Worm (Caenorhabditis elegans) whole organism, early embryonic: ENCODE data around the gene math-5.

Experiments
- B0310.2 ChIP-seq: sonication (generic microtip); optimal IDR thresholded peaks from 2 replicates; lab custom pipeline; 2016; ENCODE audit warnings: mild to moderate bottlenecking, missing genetic modification characterization, missing compliant biosample characterization
- F13C5.2 ChIP-seq: sonication (generic microtip); optimal IDR thresholded peaks from 2 replicates; lab custom pipeline; 2017; ENCODE audit warnings: mild to moderate bottlenecking, missing genetic modification characterization, inconsistent platforms, missing compliant biosample characterization
- aly-1 ChIP-seq: sonication (generic microtip); optimal IDR thresholded peaks from 2 replicates; lab custom pipeline; 2016; ENCODE audit warnings: missing genetic modification characterization, missing compliant biosample characterization
- ama-1 ChIP-seq: fragments of 150-350 bp; optimal IDR thresholded peaks from 2 replicates; lab custom pipeline; 2014
- ceh-13 ChIP-seq: fragments of 200-800 bp; sonication (Bioruptor generic); optimal IDR thresholded peaks from 2 replicates; lab custom pipeline; 2018; ENCODE audit warnings: mild to moderate bottlenecking, missing genetic modification characterization, missing compliant biosample characterization
- ceh-36 ChIP-seq: sonication (generic microtip); optimal IDR thresholded peaks from 2 replicates; lab custom pipeline; 2016; ENCODE audit warnings: missing genetic modification characterization, inconsistent platforms, missing compliant biosample characterization
- ets-7 ChIP-seq: sonication (generic microtip); optimal IDR thresholded peaks from 2 replicates; lab custom pipeline; 2016; ENCODE audit warnings: missing genotype, missing genetic modification characterization, missing compliant biosample characterization
- flt-1 ChIP-seq: fragments of 200-800 bp; sonication (Bioruptor generic); IDR thresholded peaks from 2 replicates; pipeline ENCODE4 v1.3.6; 2022; ENCODE audit warnings: missing genetic modification characterization, missing compliant biosample characterization
- hmbx-1 ChIP-seq: sonication (generic microtip); optimal IDR thresholded peaks from 2 replicates; lab custom pipeline; 2016; ENCODE audit warnings: mild to moderate bottlenecking, missing genetic modification characterization, missing compliant biosample characterization
- hmg-4 ChIP-seq: fragments of 200-800 bp; sonication (Bioruptor generic); optimal IDR thresholded peaks from 2 replicates; lab custom pipeline; 2018; ENCODE audit warnings: mild to moderate bottlenecking, missing genetic modification characterization, missing compliant biosample characterization
- hnd-1 ChIP-seq: sonication (generic microtip); optimal IDR thresholded peaks from 2 replicates; lab custom pipeline; 2016; ENCODE audit warnings: missing genetic modification characterization, missing compliant biosample characterization
- pes-1 ChIP-seq: fragments of 200-800 bp; sonication (Bioruptor generic); IDR thresholded peaks from 2 replicates; pipeline ENCODE4 v1.3.6; 2022; ENCODE audit warnings: missing genetic modification reagents, missing genetic modification characterization, missing compliant biosample characterization
- scrt-1 ChIP-seq: fragments of 200-800 bp; sonication (Bioruptor generic); IDR thresholded peaks from 2 replicates; pipeline ENCODE4 v1.3.6; 2022; ENCODE audit warnings: missing genetic modification characterization, missing compliant biosample characterization
- sea-1 ChIP-seq: fragments of 200-800 bp; sonication (Bioruptor generic); conservative IDR thresholded peaks from 2 replicates; pipeline ENCODE4 v1.3.6; 2022; ENCODE audit warnings: missing genetic modification characterization, missing compliant biosample characterization
- tbx-11 ChIP-seq: fragments of 200-800 bp; sonication (Bioruptor generic); IDR thresholded peaks from 2 replicates; pipeline ENCODE4 v1.3.6; 2022; ENCODE audit warnings: missing genetic modification characterization, missing compliant biosample characterization
- tbx-37 ChIP-seq: fragments of 200-800 bp; sonication (Bioruptor generic); conservative IDR thresholded peaks from 2 replicates; pipeline ENCODE4 v1.3.6; 2022; ENCODE audit warnings: missing genetic modification reagents, missing genetic modification characterization, missing compliant biosample characterization
- tra-4 ChIP-seq: sonication (generic microtip); optimal IDR thresholded peaks from 2 replicates; lab custom pipeline; 2017; ENCODE audit warnings: missing genetic modification characterization, missing compliant biosample characterization

Gene math-5

DNA sequence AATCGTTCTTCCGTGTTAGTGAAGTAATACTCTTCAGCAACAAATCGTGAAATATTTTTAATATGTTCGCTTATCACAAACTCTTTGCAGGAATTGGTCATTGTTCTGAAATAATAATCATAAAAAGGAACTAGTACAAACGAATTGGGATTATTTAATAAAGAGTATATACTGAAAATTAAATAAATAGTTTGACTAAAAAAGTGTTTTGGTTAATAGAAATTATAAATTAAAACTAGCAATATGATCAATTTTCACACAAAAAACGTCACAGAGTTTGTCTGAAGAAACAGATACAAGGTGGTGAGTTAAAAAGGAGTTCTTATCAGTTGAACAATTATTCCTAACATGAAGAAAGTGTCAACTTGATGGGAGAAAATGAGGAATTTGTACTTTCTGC is at the start of gene math-5:
TSS of gene math-5 (minus strand) at position 101 of the 400 bp plus-strand sequence.
- TF ChIP-seq tra-4 (tag; lab: Kevin White, UChicago): no peak
- no peak for TF ChIP-seq flt-1 (GFP tag; lab: Robert Waterston, UW)
- no peak for TF ChIP-seq scrt-1 (GFP tag; lab: Robert Waterston, UW)
- no peak for TF ChIP-seq hnd-1 (tag; lab: Kevin White, UChicago)
- no peak for TF ChIP-seq ceh-13 (GFP tag; lab: Kevin White, UChicago)
- TF ChIP-seq ets-7 (tag; lab: Kevin White, UChicago): no peak
- TF ChIP-seq tbx-37 (GFP tag; lab: Robert Waterston, UW): no peak
- TF ChIP-seq hmg-4 (GFP tag; lab: Kevin White, UChicago): no peak
- TF ChIP-seq ama-1 (lab: Kevin White, UChicago): no peak
- no peak for TF ChIP-seq ceh-36
- TF ChIP-seq B0310.2: no peak
- TF ChIP-seq sea-1 (GFP tag; lab: Robert Waterston, UW): no peak
- no peak for TF ChIP-seq pes-1 (GFP tag; lab: Robert Waterston, UW)

DNA sequence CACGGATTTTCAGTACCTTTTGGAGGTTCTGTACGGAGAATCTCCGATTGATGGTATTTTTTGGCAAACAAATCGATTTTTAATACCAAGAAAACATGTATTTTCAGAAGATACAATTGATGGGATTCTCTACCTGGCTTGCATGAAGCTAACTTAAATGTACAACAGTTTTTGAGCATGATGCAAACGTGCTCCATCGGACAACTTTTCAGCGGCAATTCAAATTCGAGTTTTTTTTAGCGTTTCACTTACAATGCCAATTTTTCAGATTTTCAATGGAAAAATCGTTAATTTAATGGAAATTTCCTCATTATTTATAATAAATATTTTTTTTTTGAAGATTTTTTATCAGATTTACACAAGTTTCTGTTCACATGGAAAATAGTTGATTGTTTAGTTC is 46.0 kb upstream of the math-5 start:
- TF ChIP-seq ceh-13 (GFP tag; lab: Kevin White, UChicago): no peak
- TF ChIP-seq sea-1 (GFP tag; lab: Robert Waterston, UW): no peak
- no peak for TF ChIP-seq ets-7 (tag; lab: Kevin White, UChicago)
- no peak for TF ChIP-seq hmbx-1 (tag; lab: Kevin White, UChicago)
- no peak for TF ChIP-seq scrt-1 (GFP tag; lab: Robert Waterston, UW)
- TF ChIP-seq hnd-1 (tag; lab: Kevin White, UChicago): no peak
- no peak for TF ChIP-seq tbx-11 (GFP tag; lab: Robert Waterston, UW)
- no peak for TF ChIP-seq ama-1 (lab: Kevin White, UChicago)
- TF ChIP-seq tbx-37 (GFP tag; lab: Robert Waterston, UW): no peak
- TF ChIP-seq F13C5.2 (tag; lab: Kevin White, UChicago): no peak
- TF ChIP-seq tra-4 (tag; lab: Kevin White, UChicago): no peak
- no peak for TF ChIP-seq flt-1 (GFP tag; lab: Robert Waterston, UW)

DNA sequence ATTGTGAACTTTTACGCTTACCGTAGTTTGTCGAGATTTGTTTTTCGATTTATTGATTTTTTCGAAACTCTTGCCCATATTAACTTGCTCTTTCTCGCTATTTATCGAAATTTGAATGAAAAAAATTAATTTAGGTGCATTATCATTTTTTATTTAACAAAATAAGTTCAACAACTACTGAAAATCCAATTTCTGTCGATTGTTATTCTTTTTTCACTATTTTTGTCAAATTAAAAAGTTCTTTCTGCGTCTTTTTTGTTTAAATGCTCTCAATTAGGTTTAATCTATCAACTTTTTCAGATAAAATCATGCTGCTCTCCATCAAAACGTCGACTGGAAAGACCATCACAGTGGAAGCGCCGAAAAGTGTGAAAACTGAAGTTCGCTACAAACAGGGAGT is 43.6 kb upstream of the math-5 start, which contains the start of gene F52C6.2:
TSS of gene F52C6.2 (plus strand) at position 301 of the 400 bp plus-strand sequence.
- TF ChIP-seq ceh-36: no peak
- TF ChIP-seq tbx-11 (GFP tag; lab: Robert Waterston, UW): no peak
- TF ChIP-seq hnd-1 (tag; lab: Kevin White, UChicago): no peak
- no peak for TF ChIP-seq ets-7 (tag; lab: Kevin White, UChicago)
- TF ChIP-seq flt-1 (GFP tag; lab: Robert Waterston, UW): no peak
- no peak for TF ChIP-seq ama-1 (lab: Kevin White, UChicago)
- TF ChIP-seq aly-1 (tag; lab: Kevin White, UChicago): no peak
- TF ChIP-seq F13C5.2 (tag; lab: Kevin White, UChicago): no peak
- TF ChIP-seq scrt-1 (GFP tag; lab: Robert Waterston, UW): no peak

DNA sequence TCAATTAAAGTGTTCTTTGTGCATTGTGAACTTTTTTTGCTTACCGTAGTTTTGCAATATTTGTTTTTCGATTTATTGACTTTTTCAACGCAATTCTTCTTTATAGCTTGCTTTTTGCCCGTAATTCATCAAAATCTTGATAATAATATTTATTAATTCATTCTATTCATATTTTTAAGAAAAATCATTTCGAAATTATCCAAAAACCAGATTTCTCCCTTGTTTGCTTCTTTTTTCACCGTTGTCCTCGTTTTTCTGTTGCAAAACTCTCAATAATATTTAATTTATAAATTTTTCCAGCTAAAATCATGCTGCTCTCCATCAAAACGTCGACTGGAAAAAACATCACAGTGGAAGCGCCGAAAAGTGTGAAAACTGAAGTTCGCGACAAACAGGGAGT is 41.9 kb upstream of the math-5 start, which contains the start of gene F52C6.3:
TSS of gene F52C6.3 (plus strand) at position 301 of the 400 bp plus-strand sequence.
- TF ChIP-seq B0310.2: no peak
- TF ChIP-seq tra-4 (tag; lab: Kevin White, UChicago): no peak
- no peak for TF ChIP-seq scrt-1 (GFP tag; lab: Robert Waterston, UW)
- no peak for TF ChIP-seq hmbx-1 (tag; lab: Kevin White, UChicago)
- TF ChIP-seq hmg-4 (GFP tag; lab: Kevin White, UChicago): no peak
- no peak for TF ChIP-seq tbx-37 (GFP tag; lab: Robert Waterston, UW)
- TF ChIP-seq aly-1 (tag; lab: Kevin White, UChicago): no peak
- TF ChIP-seq sea-1 (GFP tag; lab: Robert Waterston, UW): no peak
- no peak for TF ChIP-seq tbx-11 (GFP tag; lab: Robert Waterston, UW)
- TF ChIP-seq hnd-1 (tag; lab: Kevin White, UChicago): no peak
- no peak for TF ChIP-seq F13C5.2 (tag; lab: Kevin White, UChicago)
- TF ChIP-seq ceh-36: no peak
- TF ChIP-seq pes-1 (GFP tag; lab: Robert Waterston, UW): no peak
- no peak for TF ChIP-seq ets-7 (tag; lab: Kevin White, UChicago)
- no peak for TF ChIP-seq ceh-13 (GFP tag; lab: Kevin White, UChicago)
- TF ChIP-seq flt-1 (GFP tag; lab: Robert Waterston, UW): no peak

DNA sequence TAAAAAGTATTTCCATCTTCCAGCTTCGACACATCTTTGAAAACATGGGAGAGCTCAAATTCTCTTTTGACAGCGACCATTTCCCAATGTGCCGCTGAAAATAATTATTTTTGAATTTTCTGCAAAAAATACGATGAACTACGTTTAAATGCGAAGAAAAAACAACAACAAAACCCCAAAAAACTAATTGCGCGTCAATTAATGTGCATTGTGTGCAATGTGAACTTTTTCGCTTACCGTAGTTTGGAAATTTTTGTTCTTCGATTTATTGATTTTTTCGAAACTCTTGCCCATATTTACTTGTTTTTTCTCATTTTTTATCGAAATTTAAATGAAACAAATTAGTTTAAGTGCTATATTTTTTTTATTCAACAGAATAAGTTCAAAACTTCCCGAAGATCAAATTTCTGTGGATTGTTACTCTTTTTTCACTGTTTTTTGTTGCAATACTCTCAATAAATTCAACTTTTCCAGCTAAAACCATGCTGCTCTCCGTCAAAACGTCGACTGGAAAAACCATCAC is 40.1 kb upstream of the math-5 start, which contains the start of the genes bath-2 and F52C6.4:
TSS of gene bath-2 (minus strand) at position 101 of the 523 bp plus-strand sequence.
TSS of gene F52C6.4 (plus strand) at position 473 of the 523 bp plus-strand sequence.
- no peak for TF ChIP-seq ceh-13 (GFP tag; lab: Kevin White, UChicago)
- no peak for TF ChIP-seq hnd-1 (tag; lab: Kevin White, UChicago)
- TF ChIP-seq ama-1 (lab: Kevin White, UChicago): no peak
- TF ChIP-seq F13C5.2 (tag; lab: Kevin White, UChicago): no peak
- no peak for TF ChIP-seq ets-7 (tag; lab: Kevin White, UChicago)
- no peak for TF ChIP-seq hmg-4 (GFP tag; lab: Kevin White, UChicago)
- no peak for TF ChIP-seq tbx-37 (GFP tag; lab: Robert Waterston, UW)
- no peak for TF ChIP-seq tbx-11 (GFP tag; lab: Robert Waterston, UW)
- no peak for TF ChIP-seq ceh-36
- TF ChIP-seq scrt-1 (GFP tag; lab: Robert Waterston, UW): no peak
- TF ChIP-seq hmbx-1 (tag; lab: Kevin White, UChicago): no peak
- TF ChIP-seq tra-4 (tag; lab: Kevin White, UChicago): no peak

DNA sequence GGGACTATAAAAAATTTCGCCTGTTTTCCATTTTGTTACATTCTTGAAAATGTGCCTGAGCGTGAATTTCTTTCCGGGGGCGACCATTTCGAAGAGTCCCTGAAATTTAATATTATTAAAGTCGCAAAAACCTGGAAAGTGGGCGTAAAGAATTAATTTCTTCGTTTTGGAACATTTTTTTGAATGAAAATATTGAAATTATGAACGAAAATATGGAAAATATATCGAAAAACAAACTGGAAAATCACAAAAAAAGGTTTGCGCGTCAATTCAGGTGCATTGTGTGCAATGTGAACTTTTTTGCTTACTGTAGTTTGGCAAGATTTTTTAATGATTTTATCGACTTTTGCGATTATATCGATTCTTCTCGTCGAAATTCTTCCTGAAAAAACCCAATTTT is 38.4 kb upstream of the math-5 start, which contains the start of gene bath-7:
TSS of gene bath-7 (minus strand) at position 101 of the 400 bp plus-strand sequence.
- no peak for TF ChIP-seq hnd-1 (tag; lab: Kevin White, UChicago)
- TF ChIP-seq tra-4 (tag; lab: Kevin White, UChicago): no peak
- TF ChIP-seq hmg-4 (GFP tag; lab: Kevin White, UChicago): no peak
- TF ChIP-seq ceh-13 (GFP tag; lab: Kevin White, UChicago): no peak
- TF ChIP-seq scrt-1 (GFP tag; lab: Robert Waterston, UW): no peak
- no peak for TF ChIP-seq hmbx-1 (tag; lab: Kevin White, UChicago)
- TF ChIP-seq B0310.2: no peak
- no peak for TF ChIP-seq tbx-11 (GFP tag; lab: Robert Waterston, UW)
- TF ChIP-seq ets-7 (tag; lab: Kevin White, UChicago): no peak
- TF ChIP-seq flt-1 (GFP tag; lab: Robert Waterston, UW): no peak
